Worm (Caenorhabditis elegans) whole organism, L2 larva: ENCODE data around the gene ZC13.1.

Experiments
- C34F6.9 ChIP-seq: fragments of 150-350 bp; optimal IDR thresholded peaks from 2 replicates; lab custom pipeline; 2014; ENCODE audit warnings: missing biosample characterization, missing genetic modification characterization
- F13H6.1 ChIP-seq: sonication (generic microtip); optimal IDR thresholded peaks from 2 replicates; lab custom pipeline; 2016; ENCODE audit warnings: missing genetic modification characterization, missing compliant biosample characterization
- R02D3.7 ChIP-seq: fragments of 150-350 bp; optimal IDR thresholded peaks from 2 replicates; lab custom pipeline; 2014; ENCODE audit warnings: missing biosample characterization, missing genetic modification characterization
- Y55F3AM.14 ChIP-seq: fragments of 200-800 bp; sonication (Bioruptor generic); optimal IDR thresholded peaks from 2 replicates; lab custom pipeline; 2018; ENCODE audit warnings: mild to moderate bottlenecking, missing genetic modification characterization, missing compliant biosample characterization
- alr-1 ChIP-seq: fragments of 150-350 bp; optimal IDR thresholded peaks from 2 replicates; lab custom pipeline; 2014; ENCODE audit warnings: missing biosample characterization, missing genetic modification characterization
- blmp-1 ChIP-seq: sonication (generic microtip); optimal IDR thresholded peaks from 2 replicates; lab custom pipeline; 2017; ENCODE audit warnings: missing genetic modification characterization, mild to moderate bottlenecking, missing compliant biosample characterization, antibody characterized with exemption, moderate library complexity; ENCODE audit not compliant: insufficient read depth
- ceh-16 ChIP-seq: fragments of 150-350 bp; optimal IDR thresholded peaks from 2 replicates; lab custom pipeline; 2014; ENCODE audit warnings: missing biosample characterization, missing genetic modification characterization
- ceh-82 ChIP-seq: fragments of 150-350 bp; optimal IDR thresholded peaks from 2 replicates; lab custom pipeline; 2014; ENCODE audit warnings: missing biosample characterization, missing genetic modification characterization
- crh-2 ChIP-seq: sonication (generic microtip); optimal IDR thresholded peaks from 2 replicates; lab custom pipeline; 2017; ENCODE audit warnings: missing biosample characterization, missing genetic modification characterization
- dmd-4 ChIP-seq: sonication (generic microtip); optimal IDR thresholded peaks from 2 replicates; lab custom pipeline; 2017; ENCODE audit warnings: missing biosample characterization, missing genetic modification characterization
- egl-27 ChIP-seq: sonication (generic microtip); optimal IDR thresholded peaks from 3 replicates; lab custom pipeline; 2017; ENCODE audit warnings: missing biosample characterization, missing genetic modification reagents, missing genetic modification characterization
- elt-1 ChIP-seq: fragments of 150-350 bp; optimal IDR thresholded peaks from 2 replicates; lab custom pipeline; 2014; ENCODE audit warnings: missing biosample characterization, missing genetic modification characterization
- fos-1 ChIP-seq: fragments of 150-350 bp; optimal IDR thresholded peaks from 2 replicates; lab custom pipeline; 2014; ENCODE audit warnings: missing biosample characterization, missing genetic modification characterization
- gmeb-1 ChIP-seq: fragments of 150-350 bp; optimal IDR thresholded peaks from 2 replicates; lab custom pipeline; 2014; ENCODE audit warnings: missing biosample characterization, missing genetic modification characterization
- lin-11 ChIP-seq: fragments of 150-350 bp; sonication (generic microtip); optimal IDR thresholded peaks from 2 replicates; lab custom pipeline; 2014; ENCODE audit warnings: missing biosample characterization, missing genetic modification characterization, inconsistent platforms, mixed read lengths
- lin-13 ChIP-seq: fragments of 150-350 bp; optimal IDR thresholded peaks from 2 replicates; lab custom pipeline; 2014; ENCODE audit warnings: missing biosample characterization, missing genetic modification reagents, missing genetic modification characterization
- mab-5 ChIP-seq: fragments of 150-350 bp; optimal IDR thresholded peaks from 2 replicates; lab custom pipeline; 2014; ENCODE audit warnings: missing biosample characterization, missing genetic modification characterization
- mbf-1 ChIP-seq: sonication (generic microtip); optimal IDR thresholded peaks from 2 replicates; lab custom pipeline; 2017; ENCODE audit warnings: missing biosample characterization, missing genetic modification characterization
- nhr-11 ChIP-seq: fragments of 150-350 bp; optimal IDR thresholded peaks from 2 replicates; lab custom pipeline; 2014; ENCODE audit warnings: missing biosample characterization, missing genetic modification characterization
- nhr-12 ChIP-seq: fragments of 150-350 bp; optimal IDR thresholded peaks from 2 replicates; lab custom pipeline; 2014; ENCODE audit warnings: missing biosample characterization, missing genetic modification characterization
- nhr-129 ChIP-seq: fragments of 150-350 bp; optimal IDR thresholded peaks from 2 replicates; lab custom pipeline; 2014; ENCODE audit warnings: missing biosample characterization, missing genetic modification characterization
- nhr-21 ChIP-seq: fragments of 150-350 bp; optimal IDR thresholded peaks from 2 replicates; lab custom pipeline; 2014; ENCODE audit warnings: missing biosample characterization, missing genetic modification characterization
- nhr-23 ChIP-seq: fragments of 150-350 bp; optimal IDR thresholded peaks from 2 replicates; lab custom pipeline; 2014; ENCODE audit warnings: missing biosample characterization, missing genetic modification reagents, missing genetic modification characterization
- nhr-77 ChIP-seq: fragments of 150-350 bp; optimal IDR thresholded peaks from 2 replicates; lab custom pipeline; 2014; ENCODE audit warnings: missing biosample characterization, missing genetic modification characterization
- sma-3 ChIP-seq: sonication (generic microtip); optimal IDR thresholded peaks from 2 replicates; lab custom pipeline; 2016; ENCODE audit warnings: missing genetic modification reagents, missing genetic modification characterization, missing compliant biosample characterization
- sma-9 ChIP-seq, 2 experiments: fragments of 150-350 bp in 1 of 2; sonication (generic microtip) in 1 of 2; optimal IDR thresholded peaks; 2 replicates each; lab custom pipeline; 2014 to 2016; ENCODE audit warnings: missing genetic modification characterization in 2 of 2, mild to moderate bottlenecking in 1 of 2, missing biosample characterization in 1 of 2, missing compliant biosample characterization in 1 of 2, missing genetic modification reagents in 1 of 2, moderate library complexity in 1 of 2
- snpc-4 ChIP-seq: fragments of 150-350 bp; optimal IDR thresholded peaks from 2 replicates; lab custom pipeline; 2014; ENCODE audit warnings: missing biosample characterization, missing genetic modification characterization
- unc-39 ChIP-seq: fragments of 150-350 bp; optimal IDR thresholded peaks from 2 replicates; lab custom pipeline; 2014; ENCODE audit warnings: missing biosample characterization, missing genetic modification characterization
- unc-55 ChIP-seq: fragments of 150-350 bp; sonication (generic microtip); optimal IDR thresholded peaks from 3 replicates; lab custom pipeline; 2014; ENCODE audit warnings: missing biosample characterization, missing genetic modification reagents, missing genetic modification characterization
- unc-62 ChIP-seq: fragments of 150-350 bp; optimal IDR thresholded peaks from 2 replicates; lab custom pipeline; 2014; ENCODE audit warnings: missing biosample characterization, missing genetic modification reagents, missing genetic modification characterization
- zag-1 ChIP-seq: fragments of 150-350 bp; optimal IDR thresholded peaks from 2 replicates; lab custom pipeline; 2014; ENCODE audit warnings: missing biosample characterization, missing genetic modification characterization
- ztf-1 ChIP-seq: fragments of 200-800 bp; sonication (Bioruptor generic); conservative IDR thresholded peaks from 2 replicates; pipeline ENCODE4 v1.3.6; 2022; ENCODE audit warnings: missing genetic modification characterization, missing compliant biosample characterization
- ztf-11 ChIP-seq: sonication (generic microtip); optimal IDR thresholded peaks from 2 replicates; lab custom pipeline; 2017; ENCODE audit warnings: missing biosample characterization, missing genetic modification characterization
- ztf-4 ChIP-seq: fragments of 150-350 bp; optimal IDR thresholded peaks from 2 replicates; lab custom pipeline; 2014; ENCODE audit warnings: missing biosample characterization, missing genetic modification characterization

ZC13.1 gene

ce11 chrX:828603-829002 lies 48.4 kb upstream of the ZC13.1 start, which contains the start of gene wdr-54:
Gene wdr-54 (plus strand): TSS chrX:828903.
- TF ChIP-seq nhr-21 (tag; lab: Kevin White, UChicago) (no peak), nhr-77 (no peak), unc-39 (tag; lab: Kevin White, UChicago) (no peak), ztf-4 (tag; lab: Kevin White, UChicago) (no peak), zag-1 (tag; lab: Kevin White, UChicago) (no peak), mbf-1 (tag; lab: Kevin White, UChicago) (no peak), nhr-12 (tag; lab: Kevin White, UChicago) (no peak), fos-1 (tag; lab: Kevin White, UChicago) (no peak), ceh-16 (tag; lab: Kevin White, UChicago) (no peak), unc-62 (GFP tag; lab: Kevin White, UChicago) (no peak), nhr-23 (tag; lab: Kevin White, UChicago) (no peak), sma-9 (GFP tag; optimal IDR thresholded peaks at IDR 0.05; lab: Kevin White, UChicago) (no peak), sma-9 (tag; optimal IDR thresholded peaks at IDR 0.05; lab: Kevin White, UChicago) (no peak), mab-5 (no peak), F13H6.1 (tag; lab: Kevin White, UChicago) (no peak)

- TF ChIP-seq lin-11 (tag; lab: Kevin White, UChicago) (peak; percentile 36), fos-1 (tag; lab: Kevin White, UChicago) (no peak)
These were observed 46.9 kb upstream of the ZC13.1 start for ce11 chrX:830185-830584.

- TF ChIP-seq ztf-11 (tag; lab: Kevin White, UChicago) (no peak), snpc-4 (tag; lab: Kevin White, UChicago) (no peak), unc-39 (tag; lab: Kevin White, UChicago) (no peak), ceh-82 (tag; lab: Kevin White, UChicago) (no peak), lin-11 (tag; lab: Kevin White, UChicago) (no peak), dmd-4 (tag; lab: Kevin White, UChicago) (no peak), nhr-21 (tag; lab: Kevin White, UChicago) (no peak), ztf-4 (tag; lab: Kevin White, UChicago) (no peak), C34F6.9 (tag; lab: Kevin White, UChicago) (no peak), Y55F3AM.14 (GFP tag; lab: Kevin White, UChicago) (no peak), alr-1 (tag; lab: Kevin White, UChicago) (no peak), R02D3.7 (no peak), lin-13 (GFP tag; lab: Kevin White, UChicago) (no peak), blmp-1 (no peak)
These were observed 42.6 kb upstream of the ZC13.1 start, which contains the start of gene F39H12.1 for ce11 chrX:834478-834877. Gene F39H12.1 (plus strand): TSS chrX:834778.

- no peak for TF ChIP-seq gmeb-1 (tag; lab: Kevin White, UChicago)
- TF ChIP-seq, all 48 proteins: peak for 0
These were observed 35.6 kb upstream of the ZC13.1 start, which contains the start of gene F39H12.3 for ce11 chrX:841393-841792. Gene F39H12.3 (minus strand): TSS chrX:841493.

ce11 chrX:844649-845048 lies 32.4 kb upstream of the ZC13.1 start:
- TF ChIP-seq crh-2 (tag; lab: Kevin White, UChicago) (peak; percentile 7), C34F6.9 (tag; lab: Kevin White, UChicago) (peak; percentile 27), nhr-129 (peak; percentile 3), ztf-4 (tag; lab: Kevin White, UChicago) (no peak)

- TF ChIP-seq egl-27 (tag; lab: Kevin White, UChicago): no peak
- TF ChIP-seq ceh-82 (tag; lab: Kevin White, UChicago): no peak
- no peak for TF ChIP-seq sma-3
- TF ChIP-seq crh-2 (tag; lab: Kevin White, UChicago): no peak
- TF ChIP-seq mab-5: no peak
- no peak for TF ChIP-seq unc-55
- TF ChIP-seq nhr-11 (tag; lab: Kevin White, UChicago): no peak
- no peak for TF ChIP-seq elt-1 (tag; lab: Kevin White, UChicago)
- no peak for TF ChIP-seq Y55F3AM.14 (GFP tag; lab: Kevin White, UChicago)
- TF ChIP-seq ceh-16 (tag; lab: Kevin White, UChicago): no peak
- no peak for TF ChIP-seq ztf-1 (GFP tag; lab: Robert Waterston, UW)
- TF ChIP-seq, all 48 proteins: peak for 0
These were observed 31.6 kb upstream of the ZC13.1 start for ce11 chrX:845443-845842.
